Fruit fly (Drosophila melanogaster) whole organism, embryonic: ENCODE measurements around the gene CG31548.

Experiments
- BEAF-32 ChIP-seq: fragments of 200-800 bp; sonication (Bioruptor generic); optimal IDR thresholded peaks from 3 replicates; lab custom pipeline; 2017; ENCODE audit warnings: missing biosample characterization, missing genetic modification characterization, mild to moderate bottlenecking, moderate library complexity, missing genetic modification reagents
- BtbVII ChIP-seq: fragments of 200-800 bp; sonication (Bioruptor generic); optimal IDR thresholded peaks from 3 replicates; lab custom pipeline; 2017; ENCODE audit warnings: missing biosample characterization, mild to moderate bottlenecking, missing genetic modification characterization
- CG10543 ChIP-seq: fragments of 200-800 bp; sonication (Bioruptor generic); optimal IDR thresholded peaks from 3 replicates; lab custom pipeline; 2017; ENCODE audit warnings: missing biosample characterization, mild to moderate bottlenecking, missing genetic modification characterization, moderate library complexity
- CG11456 ChIP-seq: fragments of 200-800 bp; sonication (Bioruptor generic); IDR thresholded peaks from 3 replicates; pipeline ENCODE4 v1.3.6; 2022; ENCODE audit warnings: missing biosample characterization, missing genetic modification characterization
- CG12155 ChIP-seq: fragments of 200-800 bp; sonication (Bioruptor generic); optimal IDR thresholded peaks from 3 replicates; lab custom pipeline; 2016; ENCODE audit warnings: missing biosample characterization, missing genetic modification characterization
- CG12219 ChIP-seq: fragments of 200-800 bp; sonication (Bioruptor generic); optimal IDR thresholded peaks from 3 replicates; lab custom pipeline; 2018; ENCODE audit warnings: missing biosample characterization, mild to moderate bottlenecking, missing genetic modification characterization
- CG1233 ChIP-seq: fragments of 200-800 bp; sonication (Bioruptor generic); optimal IDR thresholded peaks from 4 replicates; lab custom pipeline; 2018; ENCODE audit warnings: missing biosample characterization, mild to moderate bottlenecking, missing genetic modification characterization
- CG13894 ChIP-seq: fragments of 200-800 bp; sonication (Bioruptor generic); optimal IDR thresholded peaks from 3 replicates; lab custom pipeline; 2018; ENCODE audit warnings: missing biosample characterization, mild to moderate bottlenecking, missing genetic modification characterization, moderate library complexity
- CG15479 ChIP-seq: fragments of 200-800 bp; sonication (Bioruptor generic); optimal IDR thresholded peaks from 3 replicates; lab custom pipeline; 2019; ENCODE audit warnings: missing biosample characterization, mild to moderate bottlenecking, missing genetic modification characterization, moderate library complexity
- CG16813 ChIP-seq: fragments of 200-800 bp; sonication (Bioruptor generic); IDR thresholded peaks from 3 replicates; pipeline ENCODE4 v1.3.6; 2022; ENCODE audit warnings: missing biosample characterization, missing genetic modification characterization; ENCODE audit not compliant: partially characterized antibody
- CG16815 ChIP-seq: fragments of 200-800 bp; sonication (Bioruptor generic); optimal IDR thresholded peaks from 3 replicates; lab custom pipeline; 2017; ENCODE audit warnings: missing biosample characterization, mild to moderate bottlenecking, missing genetic modification characterization
- CG17612 ChIP-seq: fragments of 200-800 bp; sonication (Bioruptor generic); IDR thresholded peaks from 2 replicates; pipeline ENCODE4 v1.3.6; 2022; ENCODE audit warnings: missing biosample characterization, missing genetic modification characterization
- CG18011 ChIP-seq: fragments of 200-800 bp; sonication (Bioruptor generic); optimal IDR thresholded peaks from 2 replicates; lab custom pipeline; 2017; ENCODE audit warnings: missing biosample characterization, missing genetic modification characterization, mild to moderate bottlenecking, moderate library complexity, missing genotype
- CG2120 ChIP-seq: fragments of 200-800 bp; sonication (Bioruptor generic); optimal IDR thresholded peaks from 3 replicates; lab custom pipeline; 2016; ENCODE audit warnings: missing biosample characterization, missing genetic modification characterization
- CG30020 ChIP-seq: fragments of 200-800 bp; optimal IDR thresholded peaks from 2 replicates; lab custom pipeline; 2019; ENCODE audit warnings: missing biosample characterization, mild to moderate bottlenecking, missing genetic modification characterization, moderate library complexity
- CG7271 ChIP-seq: fragments of 200-800 bp; sonication (Bioruptor generic); optimal IDR thresholded peaks from 2 replicates; lab custom pipeline; 2018; ENCODE audit warnings: missing biosample characterization, mild to moderate bottlenecking, missing genetic modification characterization, moderate library complexity
- CG7372 ChIP-seq: fragments of 200-800 bp; sonication (Bioruptor generic); IDR thresholded peaks from 2 replicates; pipeline ENCODE4 v1.3.6; 2022; ENCODE audit warnings: missing biosample characterization, missing genetic modification characterization
- CG7745 ChIP-seq: fragments of 200-800 bp; sonication (Bioruptor generic); optimal IDR thresholded peaks from 2 replicates; lab custom pipeline; 2018; ENCODE audit warnings: missing biosample characterization, mild to moderate bottlenecking, missing genetic modification characterization, moderate library complexity
- CG8478 ChIP-seq: fragments of >200 bp; optimal IDR thresholded peaks from 2 replicates; lab custom pipeline; 2018
- CG8944 ChIP-seq: fragments of 200-800 bp; sonication (Bioruptor generic); optimal IDR thresholded peaks from 3 replicates; lab custom pipeline; 2016; ENCODE audit warnings: missing biosample characterization, missing genetic modification characterization
- D ChIP-seq, 2 experiments: fragments of 200-800 bp in 1 of 2; fragments of >200 bp in 1 of 2; sonication (Bioruptor generic) in 1 of 2; optimal IDR thresholded peaks; 2 replicates in 1 of 2; 3 replicates in 1 of 2; lab custom pipeline; 2017; ENCODE audit warnings: mild to moderate bottlenecking in 1 of 2, missing biosample characterization in 1 of 2, missing genetic modification characterization in 1 of 2, missing genetic modification reagents in 1 of 2
- ERR ChIP-seq: fragments of 200-800 bp; sonication (Bioruptor generic); optimal IDR thresholded peaks from 2 replicates; lab custom pipeline; 2016; ENCODE audit warnings: missing biosample characterization, missing genetic modification characterization
- Fer1 ChIP-seq: fragments of 200-800 bp; sonication (Bioruptor generic); optimal IDR thresholded peaks from 2 replicates; lab custom pipeline; 2017; ENCODE audit warnings: missing biosample characterization, mild to moderate bottlenecking, missing genetic modification characterization
- Gsc ChIP-seq: fragments of 200-800 bp; sonication (Bioruptor generic); IDR thresholded peaks from 2 replicates; pipeline ENCODE4 v1.3.6; 2022; ENCODE audit warnings: missing biosample characterization, missing genetic modification characterization
- HHEX ChIP-seq: fragments of 200-800 bp; sonication (Bioruptor generic); optimal IDR thresholded peaks from 3 replicates; lab custom pipeline; 2017; ENCODE audit warnings: missing biosample characterization, mild to moderate bottlenecking, missing genetic modification characterization, missing genetic modification reagents
- Hand ChIP-seq: fragments of 200-800 bp; sonication (Bioruptor generic); optimal IDR thresholded peaks from 2 replicates; lab custom pipeline; 2017; ENCODE audit warnings: mild to moderate bottlenecking, missing biosample characterization, missing genetic modification reagents, missing genetic modification characterization
- Hmr ChIP-seq: fragments of 200-800 bp; sonication (Bioruptor generic); optimal IDR thresholded peaks from 3 replicates; lab custom pipeline; 2017; ENCODE audit warnings: mild to moderate bottlenecking, missing biosample characterization, missing genetic modification reagents, missing genetic modification characterization
- Hr51 ChIP-seq, 2 experiments: fragments of 200-800 bp; sonication (Bioruptor generic); optimal IDR thresholded peaks; 2 replicates in 1 of 2; 3 replicates in 1 of 2; lab custom pipeline; 2016 to 2018; ENCODE audit warnings: missing biosample characterization in 2 of 2, missing genetic modification characterization in 2 of 2, mild to moderate bottlenecking in 1 of 2, moderate library complexity in 1 of 2
- Lhr ChIP-seq: fragments of 200-800 bp; sonication (Bioruptor generic); optimal IDR thresholded peaks from 3 replicates; lab custom pipeline; 2017; ENCODE audit warnings: mild to moderate bottlenecking, missing biosample characterization, missing genetic modification reagents, missing genetic modification characterization
- Mad ChIP-seq: fragments of 200-800 bp; sonication (Bioruptor generic); optimal IDR thresholded peaks from 2 replicates; lab custom pipeline; 2016; ENCODE audit warnings: missing biosample characterization, missing genetic modification characterization
- Max ChIP-seq: fragments of 200-800 bp; sonication (Bioruptor generic); optimal IDR thresholded peaks from 2 replicates; lab custom pipeline; 2016; ENCODE audit warnings: missing biosample characterization, mild to moderate bottlenecking, missing genetic modification characterization
- Meics ChIP-seq: fragments of 200-800 bp; sonication (Bioruptor generic); optimal IDR thresholded peaks from 2 replicates; lab custom pipeline; 2017; ENCODE audit warnings: missing biosample characterization, mild to moderate bottlenecking, missing genetic modification characterization
- NC2α ChIP-seq: fragments of 200-800 bp; sonication (Bioruptor generic); optimal IDR thresholded peaks from 2 replicates; lab custom pipeline; 2016; ENCODE audit warnings: missing biosample characterization, missing genetic modification characterization
- NfI ChIP-seq: fragments of 200-800 bp; sonication (Bioruptor generic); optimal IDR thresholded peaks from 3 replicates; lab custom pipeline; 2018; ENCODE audit warnings: missing biosample characterization, mild to moderate bottlenecking, missing genetic modification characterization, moderate library complexity
- Trl ChIP-seq, 3 experiments: fragments of >200 bp in 2 of 3; fragments of 200-800 bp in 1 of 3; sonication (Bioruptor generic) in 1 of 3; optimal IDR thresholded peaks; 2 replicates in 1 of 3; 3 replicates in 2 of 3; lab custom pipeline; 2016 to 2017; ENCODE audit warnings: missing biosample characterization in 1 of 3, missing genetic modification characterization in 1 of 3
- cg ChIP-seq: fragments of 200-800 bp; sonication (Bioruptor generic); optimal IDR thresholded peaks from 3 replicates; lab custom pipeline; 2019; ENCODE audit warnings: missing biosample characterization, mild to moderate bottlenecking, missing genetic modification characterization, moderate library complexity
- crol ChIP-seq: fragments of 200-800 bp; sonication (Bioruptor generic); IDR thresholded peaks from 2 replicates; pipeline ENCODE4 v1.3.6; 2022; ENCODE audit warnings: missing biosample characterization, missing genetic modification characterization
- ems ChIP-seq: fragments of 200-800 bp; sonication (Bioruptor generic); optimal IDR thresholded peaks from 3 replicates; lab custom pipeline; 2016; ENCODE audit warnings: missing biosample characterization, missing genetic modification characterization
- hkb ChIP-seq, 2 experiments: fragments of 200-800 bp in 1 of 2; fragments of >200 bp in 1 of 2; sonication (Bioruptor generic) in 1 of 2; IDR thresholded peaks in 1 of 2; optimal IDR thresholded peaks in 1 of 2; 2 replicates each; pipeline versions ENCODE4 v1.3.6 to Lab custom; 2017 to 2022; ENCODE audit warnings: missing biosample characterization in 1 of 2, missing genetic modification characterization in 1 of 2
- kah ChIP-seq: fragments of 200-800 bp; sonication (Bioruptor generic); optimal IDR thresholded peaks from 2 replicates; lab custom pipeline; 2018; ENCODE audit warnings: missing biosample characterization, mild to moderate bottlenecking, missing genetic modification characterization
- lbe ChIP-seq: fragments of 200-800 bp; sonication (Bioruptor generic); optimal IDR thresholded peaks from 2 replicates; lab custom pipeline; 2016; ENCODE audit warnings: missing biosample characterization, mild to moderate bottlenecking, missing genetic modification characterization
- odd ChIP-seq: fragments of 200-800 bp; sonication (Bioruptor generic); optimal IDR thresholded peaks from 2 replicates; lab custom pipeline; 2017; ENCODE audit warnings: missing biosample characterization, mild to moderate bottlenecking, missing genetic modification characterization
- onecut ChIP-seq: fragments of 200-800 bp; sonication (Bioruptor generic); IDR thresholded peaks from 2 replicates; pipeline ENCODE4 v1.3.6; 2022; ENCODE audit warnings: missing biosample characterization, missing genetic modification characterization
- pfk ChIP-seq: fragments of 200-800 bp; sonication (Bioruptor generic); optimal IDR thresholded peaks from 2 replicates; lab custom pipeline; 2018; ENCODE audit warnings: missing biosample characterization, mild to moderate bottlenecking, missing genetic modification characterization, moderate library complexity
- pita ChIP-seq: fragments of 200-800 bp; sonication (Bioruptor generic); optimal IDR thresholded peaks from 2 replicates; lab custom pipeline; 2017; ENCODE audit warnings: missing biosample characterization, mild to moderate bottlenecking, missing genetic modification characterization
- pum ChIP-seq: fragments of 200-800 bp; sonication (Bioruptor generic); optimal IDR thresholded peaks from 2 replicates; lab custom pipeline; 2016; ENCODE audit warnings: missing biosample characterization, missing genetic modification characterization
- tgo ChIP-seq: fragments of 200-800 bp; sonication (Bioruptor generic); IDR thresholded peaks from 3 replicates; pipeline ENCODE4 v1.3.6; 2022; ENCODE audit warnings: missing biosample characterization, missing genetic modification characterization
- usp ChIP-seq: fragments of >200 bp; optimal IDR thresholded peaks from 2 replicates; lab custom pipeline; 2017; ENCODE audit warnings: missing biosample characterization, missing genetic modification characterization

Gene CG31548

dm6 chr3R:5622985-5623630 is 13.5 kb downstream of the CG31548 start (continued):
- TF ChIP-seq ems (GFP tag; lab: Kevin White, UChicago): peak; percentile 33
- no peak for TF ChIP-seq tgo (GFP tag; lab: Robert Waterston, UW)
- TF ChIP-seq pita (GFP tag; lab: Kevin White, UChicago): no peak
- no peak for TF ChIP-seq CG7372
- peak; percentile 82 for TF ChIP-seq BtbVII (GFP tag; lab: Kevin White, UChicago)
- peak; percentile 81 for TF ChIP-seq Fer1 (GFP tag; lab: Kevin White, UChicago)
- TF ChIP-seq cg (GFP tag; lab: Kevin White, UChicago): peak; percentile 83
- TF ChIP-seq Hr51 (GFP tag; optimal IDR thresholded peaks at IDR 0.05; lab: Kevin White, UChicago): peak; percentile 44 to 66
- peak; percentile 66 for TF ChIP-seq lbe (GFP tag; lab: Kevin White, UChicago)
- no peak for TF ChIP-seq Trl (optimal IDR thresholded peaks at IDR 0.05; lab: Kevin White, UChicago)
- peak; percentile 85 for TF ChIP-seq Trl (GFP tag; optimal IDR thresholded peaks at IDR 0.05; lab: Kevin White, UChicago)
- TF ChIP-seq NfI: peak; percentile 59
- TF ChIP-seq hkb (optimal IDR thresholded peaks at IDR 0.05; lab: Kevin White, UChicago): no peak
- no peak for TF ChIP-seq hkb (GFP tag; IDR thresholded peaks at IDR 0.05; lab: Robert Waterston, UW)
- no peak for TF ChIP-seq CG17612 (GFP tag; lab: Robert Waterston, UW)
- TF ChIP-seq CG11456 (GFP tag; lab: Robert Waterston, UW): no peak
- TF ChIP-seq Meics (GFP tag; lab: Kevin White, UChicago): peak; percentile 78
- peak; percentile 97 for TF ChIP-seq onecut (GFP tag; lab: Robert Waterston, UW)
- TF ChIP-seq CG12219: peak; percentile 75
- TF ChIP-seq CG12155 (GFP tag; lab: Kevin White, UChicago): peak; percentile 36
- TF ChIP-seq CG10543: peak; percentile 90
- TF ChIP-seq CG13894 (tag; lab: Kevin White, UChicago): peak; percentile 77
- TF ChIP-seq Hand (GFP tag; lab: Kevin White, UChicago): peak; percentile 51
- no peak for TF ChIP-seq usp
- TF ChIP-seq Mad: peak; percentile 64
- no peak for TF ChIP-seq Gsc (GFP tag; lab: Robert Waterston, UW)
- TF ChIP-seq Hmr (GFP tag; lab: Kevin White, UChicago): peak; percentile 86
- TF ChIP-seq ERR (GFP tag; lab: Kevin White, UChicago): peak; percentile 68
- TF ChIP-seq NC2α: peak; percentile 82
- TF ChIP-seq Lhr (GFP tag; lab: Kevin White, UChicago): peak; percentile 68
- peak; percentile 74 for TF ChIP-seq CG2120
- peak; percentile 76 for TF ChIP-seq CG7745 (tag; lab: Kevin White, UChicago)
- peak; percentile 70 for TF ChIP-seq Max (GFP tag; lab: Kevin White, UChicago)
- TF ChIP-seq CG16815 (GFP tag; lab: Kevin White, UChicago): no peak
- TF ChIP-seq kah (GFP tag; lab: Kevin White, UChicago): peak; percentile 63
- TF ChIP-seq CG18011: peak; percentile 32
- TF ChIP-seq CG8478 (lab: Kevin White, UChicago): no peak
- peak; percentile 69 for TF ChIP-seq CG30020 (tag; lab: Kevin White, UChicago)
- no peak for TF ChIP-seq D (optimal IDR thresholded peaks at IDR 0.05; lab: Kevin White, UChicago)
- peak; percentile 85 for TF ChIP-seq D (GFP tag; optimal IDR thresholded peaks at IDR 0.05; lab: Kevin White, UChicago)
- TF ChIP-seq HHEX (GFP tag; lab: Kevin White, UChicago): peak; percentile 82
- peak; percentile 83 for TF ChIP-seq odd (GFP tag; lab: Kevin White, UChicago)
- TF ChIP-seq CG8944 (GFP tag; lab: Kevin White, UChicago): peak; percentile 64
- TF ChIP-seq pum (GFP tag; lab: Kevin White, UChicago): peak; percentile 28
- TF ChIP-seq crol (GFP tag; lab: Robert Waterston, UW): no peak
- TF ChIP-seq CG15479 (GFP tag; lab: Kevin White, UChicago): peak; percentile 66
- peak; percentile 92 for TF ChIP-seq CG1233 (GFP tag; lab: Kevin White, UChicago)
- TF ChIP-seq BEAF-32 (GFP tag; lab: Kevin White, UChicago): no peak
- TF ChIP-seq CG16813 (GFP tag; lab: Robert Waterston, UW): no peak
- peak; percentile 78 for TF ChIP-seq CG7271
- peak; percentile 86 for TF ChIP-seq pfk (GFP tag; lab: Kevin White, UChicago)
